Fruit fly (Drosophila melanogaster) ovary, adult (tissue): ENCODE data around the gene CG1582.

ENCODE experiments used
- CG17801 ChIP-seq: fragments of 200-800 bp; optimal IDR thresholded peaks from 2 replicates; lab custom pipeline; 2019; ENCODE audit warnings: missing biosample characterization, mild to moderate bottlenecking, missing genetic modification characterization, moderate library complexity; ENCODE audit not compliant: partially characterized antibody

CG1582 gene

dm6 chrX:10905047-10905446, 5.9 kb upstream of the CG1582 start:
- TF ChIP-seq CG17801 (GFP tag; lab: Kevin White, UChicago), result peak; percentile 36

DNA sequence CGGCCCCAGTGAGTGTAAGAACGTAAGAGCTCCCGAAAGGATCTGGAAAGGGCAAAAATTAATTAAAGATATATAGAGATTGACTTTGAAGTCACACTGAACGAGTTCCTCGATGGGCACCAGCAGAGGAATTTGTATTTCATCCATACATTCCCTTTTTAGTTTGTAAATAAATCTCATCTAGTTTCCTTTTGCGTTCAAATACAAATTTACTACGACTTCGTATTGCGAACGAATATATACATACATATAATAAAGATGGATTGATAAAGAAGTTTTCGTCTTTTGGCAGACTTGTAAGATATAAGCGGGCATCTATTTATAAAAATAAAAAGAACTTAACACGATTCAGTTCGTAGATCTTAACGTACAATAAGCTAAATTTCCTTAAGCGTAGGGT, 563 bp upstream of the CG1582 start, which contains the start of gene CG15208:
CG15208 (plus strand) TSS at position 301 of the 400 bp plus-strand sequence.
- TF ChIP-seq CG17801 (GFP tag; lab: Kevin White, UChicago), result no peak

dm6 chrX:10893208-10893607, 5.9 kb downstream of the CG1582 start:
- TF ChIP-seq CG17801 (GFP tag; lab: Kevin White, UChicago), result peak; percentile 40

- no peak for TF ChIP-seq CG17801 (GFP tag; lab: Kevin White, UChicago)
Measured at dm6 chrX:10891150-10891549, 8.0 kb downstream of the CG1582 start, which contains the start of gene Ork1. TSS of gene Ork1 (minus strand) at chrX:10891250.

- TF ChIP-seq CG17801 (GFP tag; lab: Kevin White, UChicago), result peak; percentile 47
Measured at dm6 chrX:10889955-10890617, 9.0 kb downstream of the CG1582 start.

- TF ChIP-seq CG17801 (GFP tag; lab: Kevin White, UChicago), result no peak
Measured at dm6 chrX:10887643-10888042, 11.5 kb downstream of the CG1582 start.

- TF ChIP-seq CG17801 (GFP tag; lab: Kevin White, UChicago), result no peak
Measured at dm6 chrX:10886418-10886817, 12.7 kb downstream of the CG1582 start.

DNA sequence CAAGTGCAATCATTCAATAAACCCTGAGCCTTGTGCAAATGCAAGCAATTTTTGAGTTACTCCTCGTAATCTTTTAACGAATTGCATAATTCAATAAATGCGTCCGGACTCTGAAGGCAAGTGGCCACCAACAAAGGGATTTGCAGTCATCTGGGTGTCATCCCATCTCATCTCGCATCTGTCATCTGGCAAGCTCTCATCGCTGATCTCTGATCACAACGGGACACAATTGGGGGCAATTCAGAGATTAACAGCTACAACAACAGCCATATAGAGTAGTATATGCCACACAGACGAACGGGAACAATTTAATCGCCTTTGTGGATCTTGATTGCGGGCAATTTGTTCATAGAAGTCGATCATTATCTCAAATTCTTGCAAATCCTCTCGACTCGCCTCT, 15.4 kb downstream of the CG1582 start:
- no peak for TF ChIP-seq CG17801 (GFP tag; lab: Kevin White, UChicago)

DNA sequence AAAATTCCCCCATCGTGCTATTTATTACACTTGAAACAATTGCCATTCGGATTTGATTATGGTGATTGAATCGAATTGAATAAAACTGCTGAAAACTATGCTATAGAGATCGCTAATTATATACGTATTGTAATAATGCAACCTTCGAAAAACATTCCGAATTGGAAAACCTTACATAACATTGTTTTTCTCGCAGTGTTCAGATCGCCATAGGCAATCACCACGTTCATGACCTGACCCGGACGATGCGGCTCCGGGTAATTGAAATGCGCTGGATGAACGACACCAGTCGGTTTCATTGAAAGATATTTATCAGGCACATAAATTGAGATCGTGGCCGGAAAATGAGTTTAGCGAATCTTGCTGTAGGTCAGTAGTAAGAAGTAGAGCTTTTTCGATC, 16.3 kb downstream of the CG1582 start:
- TF ChIP-seq CG17801 (GFP tag; lab: Kevin White, UChicago), result no peak

dm6 chrX:10877087-10877935, 21.8 kb downstream of the CG1582 start, which contains the start of gene CG1637:
TSS of gene CG1637 (minus strand) at chrX:10877893.
- peak; percentile 9 for TF ChIP-seq CG17801 (GFP tag; lab: Kevin White, UChicago)

- no peak for TF ChIP-seq CG17801 (GFP tag; lab: Kevin White, UChicago)
Measured at dm6 chrX:10876451-10876850, 22.7 kb downstream of the CG1582 start.

- TF ChIP-seq CG17801 (GFP tag; lab: Kevin White, UChicago), result no peak
Measured at dm6 chrX:10869045-10869444, 30.1 kb downstream of the CG1582 start, which contains the start of gene CG2157. TSS of gene CG2157 (plus strand) at chrX:10869284.

- no peak for TF ChIP-seq CG17801 (GFP tag; lab: Kevin White, UChicago)
Measured at dm6 chrX:10867692-10868091, 31.4 kb downstream of the CG1582 start.

DNA sequence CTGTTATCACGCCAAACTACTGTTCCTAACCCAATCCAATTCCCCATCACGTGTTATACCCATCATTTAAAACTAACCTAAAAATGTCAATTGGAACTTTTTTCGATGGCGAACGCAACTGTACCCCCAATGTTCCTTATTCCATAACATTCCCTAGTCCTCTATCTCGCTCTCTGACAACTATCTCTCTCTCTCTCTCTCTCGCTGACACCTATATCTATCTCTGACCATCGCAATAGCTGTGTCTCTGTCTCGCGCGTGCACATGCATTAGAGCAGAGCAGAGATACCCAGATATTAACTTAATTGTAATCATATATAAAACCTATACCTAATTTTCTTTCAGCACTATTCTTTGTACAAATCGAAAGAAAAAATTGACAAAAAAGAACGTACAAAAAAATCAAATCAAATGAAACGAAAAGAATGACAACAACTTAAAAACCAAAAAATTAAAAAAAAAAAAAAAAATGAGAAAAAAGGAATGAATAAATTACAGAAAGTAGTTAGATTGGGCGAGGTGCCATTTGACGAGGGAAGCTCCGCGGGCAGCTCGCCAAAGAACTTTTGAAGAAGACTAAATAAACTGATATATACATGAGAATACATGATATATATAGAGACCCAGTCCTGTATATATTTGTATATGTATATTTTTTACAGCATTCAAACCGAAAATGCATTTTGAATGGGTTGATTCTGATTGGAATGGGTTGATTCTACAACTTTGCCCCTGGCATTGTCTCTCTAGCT, 33.3 kb downstream of the CG1582 start:
- no peak for TF ChIP-seq CG17801 (GFP tag; lab: Kevin White, UChicago)

DNA sequence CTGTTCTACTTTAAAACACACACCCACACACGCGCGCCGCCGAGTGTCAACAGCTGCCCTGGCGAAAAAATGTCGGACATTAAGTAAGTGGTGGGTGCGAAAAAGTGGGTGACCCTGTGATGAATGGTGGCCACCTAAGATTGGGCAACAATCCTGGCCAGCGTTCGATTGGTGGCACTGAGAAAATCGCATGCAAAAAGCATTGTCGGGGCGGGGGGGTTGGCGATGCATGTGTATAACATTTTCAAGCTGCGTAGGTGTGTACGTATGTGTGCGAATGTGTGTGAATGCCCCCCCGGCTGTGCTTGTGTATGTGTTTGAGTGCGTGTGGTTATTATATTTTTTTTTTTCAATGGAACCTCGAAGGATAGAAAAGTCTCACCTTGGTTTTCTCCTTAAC, 41.2 kb downstream of the CG1582 start:
- no peak for TF ChIP-seq CG17801 (GFP tag; lab: Kevin White, UChicago)
